Fruit fly (Drosophila melanogaster) whole organism, wandering third instar larva: ENCODE data around the gene Nup153.

Experiments
- Abd-B ChIP-seq: fragments of >200 bp; optimal IDR thresholded peaks from 2 replicates; lab custom pipeline; 2017; ENCODE audit warnings: missing biosample characterization, missing genetic modification characterization
- CG32264 ChIP-seq: fragments of 200-800 bp; sonication (Bioruptor generic); optimal IDR thresholded peaks from 2 replicates; lab custom pipeline; 2016; ENCODE audit warnings: missing biosample characterization, missing genetic modification characterization
- CrebA ChIP-seq: fragments of 200-800 bp; sonication (Bioruptor generic); optimal IDR thresholded peaks from 2 replicates; lab custom pipeline; 2016; ENCODE audit warnings: missing biosample characterization, mild to moderate bottlenecking, missing genetic modification characterization, borderline replicate concordance
- Dfd ChIP-seq: fragments of >200 bp; optimal IDR thresholded peaks from 2 replicates; lab custom pipeline; 2017; ENCODE audit warnings: missing biosample characterization, missing genetic modification characterization
- Dif ChIP-seq: fragments of 200-275, 200-300 bp; sonication (Bioruptor generic); optimal IDR thresholded peaks from 2 replicates; lab custom pipeline; 2018; ENCODE audit warnings: missing biosample characterization, missing genetic modification characterization; ENCODE audit not compliant: partially characterized antibody
- GATAd ChIP-seq: sonication (Bioruptor generic); optimal IDR thresholded peaks from 2 replicates; lab custom pipeline; 2016; ENCODE audit warnings: missing biosample characterization, missing genetic modification characterization
- HLH106 ChIP-seq: fragments of 200-800 bp; optimal IDR thresholded peaks from 3 replicates; lab custom pipeline; 2019; ENCODE audit warnings: missing biosample characterization, mild to moderate bottlenecking, missing genetic modification characterization, moderate library complexity
- Hnf4 ChIP-seq: fragments of 200-800 bp; sonication (Bioruptor generic); optimal IDR thresholded peaks from 2 replicates; lab custom pipeline; 2016; ENCODE audit warnings: missing biosample characterization, mild to moderate bottlenecking, missing genetic modification characterization
- Hr78 ChIP-seq: fragments of >200 bp; optimal IDR thresholded peaks from 2 replicates; lab custom pipeline; 2017; ENCODE audit warnings: missing biosample characterization, missing genetic modification characterization
- Hr83 ChIP-seq: fragments of 200-300 bp; sonication (Bioruptor generic); optimal IDR thresholded peaks from 2 replicates; lab custom pipeline; 2016; ENCODE audit warnings: missing biosample characterization, mild to moderate bottlenecking, missing genetic modification characterization, moderate library complexity; ENCODE audit not compliant: poor library complexity, severe bottlenecking
- Jra ChIP-seq: sonication (Bioruptor generic); optimal IDR thresholded peaks from 2 replicates; lab custom pipeline; 2016; ENCODE audit warnings: missing biosample characterization, missing genetic modification characterization
- Mio ChIP-seq: sonication (Bioruptor generic); optimal IDR thresholded peaks from 2 replicates; lab custom pipeline; 2016; ENCODE audit warnings: missing biosample characterization, missing genetic modification characterization
- N ChIP-seq: fragments of >200 bp; optimal IDR thresholded peaks from 2 replicates; lab custom pipeline; 2018; ENCODE audit warnings: missing biosample characterization, missing external identifiers, missing genetic modification characterization
- OdsH ChIP-seq: fragments of 200-800 bp; sonication (Bioruptor generic); optimal IDR thresholded peaks from 2 replicates; lab custom pipeline; 2016; ENCODE audit warnings: missing biosample characterization, mild to moderate bottlenecking, missing genetic modification characterization
- Rel ChIP-seq, 2 experiments: fragments of 200-800 bp; sonication (Bioruptor generic) in 1 of 2; optimal IDR thresholded peaks; 2 replicates in 1 of 2; 3 replicates in 1 of 2; lab custom pipeline; 2016 to 2019; ENCODE audit warnings: mild to moderate bottlenecking in 2 of 2, missing biosample characterization in 2 of 2, missing genetic modification characterization in 2 of 2, moderate library complexity in 1 of 2
- Sp1 ChIP-seq: fragments of 200-800 bp; sonication (Bioruptor generic); optimal IDR thresholded peaks from 3 replicates; lab custom pipeline; 2019; ENCODE audit warnings: missing biosample characterization, mild to moderate bottlenecking, missing genetic modification characterization, moderate library complexity
- Vsx2 ChIP-seq: fragments of 200-300, 225-300 bp; sonication (Bioruptor generic); optimal IDR thresholded peaks from 2 replicates; lab custom pipeline; 2018; ENCODE audit warnings: missing biosample characterization, missing genetic modification characterization; ENCODE audit not compliant: partially characterized antibody
- br ChIP-seq: fragments of 200-800 bp; sonication (Bioruptor generic); optimal IDR thresholded peaks from 2 replicates; lab custom pipeline; 2016; ENCODE audit warnings: missing biosample characterization, missing genetic modification characterization
- brk ChIP-seq: fragments of 200-800 bp; sonication (Bioruptor generic); optimal IDR thresholded peaks from 2 replicates; lab custom pipeline; 2016; ENCODE audit warnings: missing biosample characterization, mild to moderate bottlenecking, missing genetic modification characterization
- dl ChIP-seq, 2 experiments: fragments of 175-275, 200-275 bp in 1 of 2; fragments of 200-275 bp in 1 of 2; sonication (Bioruptor generic); optimal IDR thresholded peaks; lab custom pipeline; 2018; ENCODE audit warnings: mild to moderate bottlenecking in 2 of 2, missing biosample characterization in 2 of 2, missing genetic modification characterization in 2 of 2, moderate library complexity in 2 of 2; ENCODE audit not compliant: partially characterized antibody in 2 of 2, insufficient read depth in 1 of 2
- dmrt93B ChIP-seq: fragments of 200-800 bp; sonication (Bioruptor generic); optimal IDR thresholded peaks from 2 replicates; lab custom pipeline; 2018; ENCODE audit warnings: missing biosample characterization, mild to moderate bottlenecking, missing genetic modification characterization
- ey ChIP-seq: fragments of 200-800 bp; sonication (Bioruptor generic); optimal IDR thresholded peaks from 2 replicates; lab custom pipeline; 2016; ENCODE audit warnings: missing biosample characterization, missing genetic modification characterization
- foxo ChIP-seq, 2 experiments: fragments of 200-800 bp; sonication (Bioruptor generic); optimal IDR thresholded peaks; 2 replicates in 1 of 2; 3 replicates in 1 of 2; lab custom pipeline; 2016 to 2017; ENCODE audit warnings: missing biosample characterization in 2 of 2, missing genetic modification characterization in 2 of 2
- fru ChIP-seq: fragments of 200-800 bp; sonication (Bioruptor generic); optimal IDR thresholded peaks from 3 replicates; lab custom pipeline; 2016; ENCODE audit warnings: missing biosample characterization, mild to moderate bottlenecking, missing genetic modification characterization
- h ChIP-seq: fragments of 200-800 bp; sonication (Bioruptor generic); optimal IDR thresholded peaks from 3 replicates; lab custom pipeline; 2016; ENCODE audit warnings: missing biosample characterization, mild to moderate bottlenecking, missing genetic modification characterization
- jim ChIP-seq: fragments of 175-275, 200-325 bp; sonication (Bioruptor generic); optimal IDR thresholded peaks from 2 replicates; lab custom pipeline; 2016; ENCODE audit warnings: missing biosample characterization, mild to moderate bottlenecking, missing genetic modification characterization
- lola ChIP-seq: fragments of >200 bp; optimal IDR thresholded peaks from 2 replicates; lab custom pipeline; 2017; ENCODE audit warnings: missing biosample characterization, missing genetic modification characterization
- pan ChIP-seq: fragments of >200 bp; optimal IDR thresholded peaks from 2 replicates; lab custom pipeline; 2017
- psq ChIP-seq: fragments of 200-800 bp; sonication (Bioruptor generic); optimal IDR thresholded peaks from 3 replicates; lab custom pipeline; 2017; ENCODE audit warnings: missing biosample characterization, mild to moderate bottlenecking, missing genetic modification characterization, moderate library complexity
- rgr ChIP-seq: fragments of 200-800 bp; sonication (Bioruptor generic); optimal IDR thresholded peaks from 3 replicates; lab custom pipeline; 2016; ENCODE audit warnings: missing biosample characterization, mild to moderate bottlenecking, missing genetic modification characterization
- sage ChIP-seq: fragments of 200-800 bp; sonication (Bioruptor generic); optimal IDR thresholded peaks from 2 replicates; lab custom pipeline; 2016; ENCODE audit warnings: missing biosample characterization, mild to moderate bottlenecking, missing genetic modification characterization
- usp ChIP-seq: fragments of >200 bp; optimal IDR thresholded peaks from 2 replicates; lab custom pipeline; 2017; ENCODE audit warnings: missing biosample characterization, missing genetic modification characterization
- woc ChIP-seq: sonication (Bioruptor generic); optimal IDR thresholded peaks from 2 replicates; lab custom pipeline; 2016; ENCODE audit warnings: missing biosample characterization, mild to moderate bottlenecking, missing genetic modification characterization

Gene Nup153

dm6 chrX:16616773-16617738 lies 18.0 kb downstream of the Nup153 start:
- no peak for TF ChIP-seq ey (GFP tag; lab: Kevin White, UChicago)
- TF ChIP-seq woc (GFP tag; lab: Kevin White, UChicago) = no peak
- peak; percentile 10 for TF ChIP-seq HLH106
- no peak for TF ChIP-seq sage (GFP tag; lab: Kevin White, UChicago)
- no peak for TF ChIP-seq br (GFP tag; lab: Kevin White, UChicago)
- TF ChIP-seq brk (GFP tag; lab: Kevin White, UChicago) = no peak
- TF ChIP-seq Dfd (GFP tag; lab: Kevin White, UChicago) = no peak
- TF ChIP-seq Vsx2 (GFP tag; lab: Kevin White, UChicago) = no peak
- TF ChIP-seq Rel (GFP tag; optimal IDR thresholded peaks at IDR 0.05; lab: Kevin White, UChicago) = no peak
- peak; percentile 83 for TF ChIP-seq Rel (tag; optimal IDR thresholded peaks at IDR 0.05; lab: Kevin White, UChicago)
- no peak for TF ChIP-seq Hr78 (GFP tag; lab: Kevin White, UChicago)
- TF ChIP-seq lola (GFP tag; lab: Kevin White, UChicago) = no peak
- no peak for TF ChIP-seq usp (GFP tag; lab: Kevin White, UChicago)
- no peak for TF ChIP-seq CG32264 (GFP tag; lab: Kevin White, UChicago)
- no peak for TF ChIP-seq Dif (GFP tag; lab: Kevin White, UChicago)
- no peak for TF ChIP-seq GATAd (GFP tag; lab: Kevin White, UChicago)
- peak in 1 of 2 experiments; percentile 1 for TF ChIP-seq foxo (GFP tag; optimal IDR thresholded peaks at IDR 0.05; lab: Kevin White, UChicago)

- no peak for TF ChIP-seq Hr78 (GFP tag; lab: Kevin White, UChicago)
- no peak for TF ChIP-seq Abd-B (GFP tag; lab: Kevin White, UChicago)
- no peak for TF ChIP-seq Mio (GFP tag; lab: Kevin White, UChicago)
- no peak for TF ChIP-seq Hnf4
- no peak for TF ChIP-seq GATAd (GFP tag; lab: Kevin White, UChicago)
- TF ChIP-seq rgr (GFP tag; lab: Kevin White, UChicago) = no peak
- TF ChIP-seq psq (GFP tag; lab: Kevin White, UChicago) = peak; percentile 12
- no peak for TF ChIP-seq h (GFP tag; lab: Kevin White, UChicago)
- TF ChIP-seq Sp1 (GFP tag; lab: Kevin White, UChicago) = no peak
Measured at dm6 chrX:16618724-16619123, 19.7 kb downstream of the Nup153 start.

- TF ChIP-seq dmrt93B = no peak
- TF ChIP-seq dl (GFP tag; optimal IDR thresholded peaks at IDR 0.05; lab: Kevin White, UChicago; ENCODE audit: insufficient read depth in 1 of 2, partially characterized antibody in 2 of 2) = peak in 1 of 2 experiments; percentile 17
- TF ChIP-seq fru = peak; percentile 87
- no peak for TF ChIP-seq Hr83
- no peak for TF ChIP-seq Mio (GFP tag; lab: Kevin White, UChicago)
- TF ChIP-seq rgr (GFP tag; lab: Kevin White, UChicago) = no peak
- no peak for TF ChIP-seq Jra (GFP tag; lab: Kevin White, UChicago)
- TF ChIP-seq Vsx2 (GFP tag; lab: Kevin White, UChicago) = peak; percentile 8
- TF ChIP-seq lola (GFP tag; lab: Kevin White, UChicago) = no peak
- TF ChIP-seq Dif (GFP tag; lab: Kevin White, UChicago) = peak; percentile 21
- TF ChIP-seq brk (GFP tag; lab: Kevin White, UChicago) = no peak
- TF ChIP-seq usp (GFP tag; lab: Kevin White, UChicago) = no peak
- peak; percentile 8 for TF ChIP-seq woc (GFP tag; lab: Kevin White, UChicago)
Measured at dm6 chrX:16621462-16621861, 22.4 kb downstream of the Nup153 start, which contains the start of gene CG9782. CG9782 (minus strand) TSS chrX:16621589.

- no peak for TF ChIP-seq Hr83
- no peak for TF ChIP-seq CrebA (GFP tag; lab: Kevin White, UChicago)
- TF ChIP-seq Abd-B (GFP tag; lab: Kevin White, UChicago) = no peak
- TF ChIP-seq jim (GFP tag; lab: Kevin White, UChicago) = no peak
- no peak for TF ChIP-seq N (GFP tag; lab: Kevin White, UChicago)
- no peak for TF ChIP-seq rgr (GFP tag; lab: Kevin White, UChicago)
- no peak for TF ChIP-seq dmrt93B
- no peak for TF ChIP-seq dl (GFP tag; optimal IDR thresholded peaks at IDR 0.05; lab: Kevin White, UChicago; ENCODE audit: insufficient read depth in 1 of 2, partially characterized antibody in 2 of 2)
- no peak for TF ChIP-seq h (GFP tag; lab: Kevin White, UChicago)
- TF ChIP-seq sage (GFP tag; lab: Kevin White, UChicago) = no peak
- TF ChIP-seq usp (GFP tag; lab: Kevin White, UChicago) = no peak
- TF ChIP-seq lola (GFP tag; lab: Kevin White, UChicago) = no peak
- no peak for TF ChIP-seq fru
- no peak for TF ChIP-seq OdsH
- no peak for TF ChIP-seq pan
- no peak for TF ChIP-seq foxo (GFP tag; optimal IDR thresholded peaks at IDR 0.05; lab: Kevin White, UChicago)
- no peak for TF ChIP-seq CG32264 (GFP tag; lab: Kevin White, UChicago)
- TF ChIP-seq Dfd (GFP tag; lab: Kevin White, UChicago) = no peak
Measured at dm6 chrX:16623524-16623923, 24.5 kb downstream of the Nup153 start.
